Worm (Caenorhabditis elegans) whole organism, young adult: ENCODE data around the gene F26H11.8.

ENCODE experiments used
- B0019.2 ChIP-seq: fragments of 200-800 bp; sonication (Bioruptor generic); conservative IDR thresholded peaks from 2 replicates; pipeline ENCODE4 v1.3.6; 2022; ENCODE audit warnings: missing genetic modification reagents, missing genetic modification characterization, missing compliant biosample characterization
- F10E7.11 ChIP-seq: sonication (generic microtip); optimal IDR thresholded peaks from 2 replicates; lab custom pipeline; 2017; ENCODE audit warnings: mild to moderate bottlenecking, missing genetic modification characterization, moderate library complexity, missing compliant biosample characterization
- F22D6.2 ChIP-seq: sonication (generic microtip); optimal IDR thresholded peaks from 2 replicates; lab custom pipeline; 2016; ENCODE audit warnings: mild to moderate bottlenecking, missing genetic modification characterization, missing compliant biosample characterization
- F33H1.4 ChIP-seq: fragments of 200-800 bp; sonication (Bioruptor generic); IDR thresholded peaks from 2 replicates; pipeline ENCODE4 v1.3.6; 2022; ENCODE audit warnings: missing genetic modification reagents, missing genetic modification characterization, missing compliant biosample characterization
- F49E8.2 ChIP-seq: sonication (generic microtip); optimal IDR thresholded peaks from 3 replicates; lab custom pipeline; 2017; ENCODE audit warnings: missing genetic modification characterization, mild to moderate bottlenecking, missing compliant biosample characterization, antibody characterized with exemption, moderate library complexity; ENCODE audit not compliant: insufficient read depth
- F57A8.1 ChIP-seq: fragments of 200-800 bp; sonication (Bioruptor generic); optimal IDR thresholded peaks from 2 replicates; lab custom pipeline; 2018; ENCODE audit warnings: mild to moderate bottlenecking, missing genetic modification characterization, moderate library complexity, missing compliant biosample characterization
- F57C9.4 ChIP-seq: sonication (generic microtip); optimal IDR thresholded peaks from 2 replicates; lab custom pipeline; 2017; ENCODE audit warnings: mild to moderate bottlenecking, missing genetic modification characterization, missing compliant biosample characterization
- K11D2.4 ChIP-seq: fragments of 200-800 bp; sonication (Bioruptor generic); IDR thresholded peaks from 2 replicates; pipeline ENCODE4 v1.3.6; 2022; ENCODE audit warnings: missing genetic modification reagents, missing genetic modification characterization, missing compliant biosample characterization
- T26A5.8 ChIP-seq: sonication (generic microtip); optimal IDR thresholded peaks from 2 replicates; lab custom pipeline; 2016; ENCODE audit warnings: missing genetic modification characterization, missing compliant biosample characterization
- Y56A3A.18 ChIP-seq: fragments of 200-800 bp; sonication (Bioruptor generic); IDR thresholded peaks from 2 replicates; pipeline ENCODE4 v1.3.6; 2022; ENCODE audit warnings: missing genetic modification reagents, missing genetic modification characterization, missing compliant biosample characterization
- Y67H2A.10 ChIP-seq: fragments of 200-800 bp; sonication (Bioruptor generic); conservative IDR thresholded peaks from 2 replicates; pipeline ENCODE4 v1.3.6; 2022; ENCODE audit warnings: missing genetic modification reagents, missing genetic modification characterization, missing compliant biosample characterization
- akir-1 ChIP-seq: fragments of 200-800 bp; sonication (Bioruptor generic); optimal IDR thresholded peaks from 2 replicates; lab custom pipeline; 2018; ENCODE audit warnings: mild to moderate bottlenecking, missing genetic modification characterization, moderate library complexity, missing compliant biosample characterization
- aptf-3 ChIP-seq: fragments of 200-800 bp; sonication (Bioruptor generic); IDR thresholded peaks from 2 replicates; pipeline ENCODE4 v1.3.6; 2022; ENCODE audit warnings: missing genetic modification characterization, missing compliant biosample characterization
- cebp-2 ChIP-seq: fragments of 200-800 bp; sonication (Bioruptor generic); IDR thresholded peaks from 2 replicates; pipeline ENCODE4 v1.3.6; 2022; ENCODE audit warnings: missing genetic modification characterization, missing compliant biosample characterization
- ceh-100 ChIP-seq: fragments of 200-800 bp; sonication (Bioruptor generic); IDR thresholded peaks from 2 replicates; pipeline ENCODE4 v1.3.6; 2022; ENCODE audit warnings: missing genetic modification reagents, missing genetic modification characterization, missing compliant biosample characterization
- ceh-27 ChIP-seq: fragments of 200-800 bp; sonication (Bioruptor generic); optimal IDR thresholded peaks from 2 replicates; lab custom pipeline; 2018; ENCODE audit warnings: mild to moderate bottlenecking, missing genetic modification characterization, moderate library complexity, missing compliant biosample characterization
- ceh-40 ChIP-seq: fragments of 200-800 bp; sonication (Bioruptor generic); IDR thresholded peaks from 2 replicates; pipeline ENCODE4 v1.3.6; 2022; ENCODE audit warnings: missing genetic modification characterization, missing compliant biosample characterization
- ceh-91 ChIP-seq: fragments of 200-800 bp; sonication (Bioruptor generic); IDR thresholded peaks from 2 replicates; pipeline ENCODE4 v1.3.6; 2022; ENCODE audit warnings: missing genetic modification reagents, missing genetic modification characterization, missing compliant biosample characterization
- dox-1 ChIP-seq: fragments of 200-800 bp; sonication (Bioruptor generic); IDR thresholded peaks from 2 replicates; pipeline ENCODE4 v1.3.6; 2022; ENCODE audit warnings: missing genetic modification reagents, missing genetic modification characterization, missing compliant biosample characterization
- egl-44 ChIP-seq: fragments of 200-800 bp; sonication (Bioruptor generic); IDR thresholded peaks from 2 replicates; pipeline ENCODE4 v1.3.6; 2022; ENCODE audit warnings: missing genetic modification reagents, missing genetic modification characterization, missing compliant biosample characterization
- ekl-4 ChIP-seq: fragments of 200-800 bp; sonication (Bioruptor generic); IDR thresholded peaks from 2 replicates; pipeline ENCODE4 v1.3.6; 2022; ENCODE audit warnings: missing genetic modification reagents, missing genetic modification characterization, missing compliant biosample characterization
- fkh-3 ChIP-seq: sonication (generic microtip); optimal IDR thresholded peaks from 2 replicates; lab custom pipeline; 2016; ENCODE audit warnings: mild to moderate bottlenecking, missing genetic modification characterization, missing compliant biosample characterization
- gei-17 ChIP-seq: fragments of 200-800 bp; sonication (Bioruptor generic); optimal IDR thresholded peaks from 2 replicates; lab custom pipeline; 2018; ENCODE audit warnings: mild to moderate bottlenecking, missing genetic modification characterization, missing compliant biosample characterization
- him-1 ChIP-seq: sonication (generic microtip); optimal IDR thresholded peaks from 2 replicates; lab custom pipeline; 2016; ENCODE audit warnings: missing genotype, missing genetic modification reagents, missing genetic modification characterization, missing compliant biosample characterization
- hsf-1 ChIP-seq: fragments of 200-800 bp; sonication (Bioruptor generic); IDR thresholded peaks from 2 replicates; pipeline ENCODE4 v1.3.6; 2022; ENCODE audit warnings: missing genetic modification reagents, missing genetic modification characterization, missing compliant biosample characterization
- lag-1 ChIP-seq: fragments of 200-800 bp; sonication (Bioruptor generic); IDR thresholded peaks from 2 replicates; pipeline ENCODE4 v1.3.6; 2022; ENCODE audit warnings: missing genetic modification reagents, missing genetic modification characterization, missing compliant biosample characterization
- let-526 ChIP-seq: fragments of 200-800 bp; sonication (Bioruptor generic); IDR thresholded peaks from 2 replicates; pipeline ENCODE4 v1.3.6; 2022; ENCODE audit warnings: missing genetic modification reagents, missing genetic modification characterization, missing compliant biosample characterization
- lin-26 ChIP-seq: fragments of 200-800 bp; sonication (Bioruptor generic); IDR thresholded peaks from 2 replicates; pipeline ENCODE4 v1.3.6; 2022; ENCODE audit warnings: missing genetic modification reagents, missing genetic modification characterization, missing compliant biosample characterization
- lin-35 ChIP-seq, 3 experiments: fragments of 150-350 bp in 2 of 3; sonication (generic microtip) in 1 of 3; optimal IDR thresholded peaks; 2 replicates each; lab custom pipeline; 2014 to 2018; ENCODE audit warnings: missing biosample characterization in 3 of 3, missing genetic modification characterization in 3 of 3, missing genetic modification reagents in 3 of 3
- lin-54 ChIP-seq: fragments of 200-800 bp; sonication (Bioruptor generic); optimal IDR thresholded peaks from 2 replicates; lab custom pipeline; 2018; ENCODE audit warnings: mild to moderate bottlenecking, missing genetic modification characterization, missing compliant biosample characterization
- lir-1 ChIP-seq: fragments of 200-800 bp; sonication (Bioruptor generic); conservative IDR thresholded peaks from 2 replicates; pipeline ENCODE4 v1.3.6; 2022; ENCODE audit warnings: missing genetic modification reagents, missing genetic modification characterization, missing compliant biosample characterization
- lsy-27 ChIP-seq: sonication (generic microtip); optimal IDR thresholded peaks from 2 replicates; lab custom pipeline; 2017; ENCODE audit warnings: missing genetic modification characterization, mild to moderate bottlenecking, missing compliant biosample characterization, antibody characterized with exemption, missing genotype, borderline replicate concordance; ENCODE audit not compliant: insufficient read depth
- madf-3 ChIP-seq: fragments of 200-800 bp; sonication (Bioruptor generic); IDR thresholded peaks from 2 replicates; pipeline ENCODE4 v1.3.6; 2022; ENCODE audit warnings: missing genetic modification reagents, missing genetic modification characterization, missing compliant biosample characterization
- mel-28 ChIP-seq: sonication (generic microtip); optimal IDR thresholded peaks from 2 replicates; lab custom pipeline; 2016; ENCODE audit warnings: borderline replicate concordance, mild to moderate bottlenecking, missing genetic modification characterization, missing compliant biosample characterization
- mxl-1 ChIP-seq: sonication (generic microtip); optimal IDR thresholded peaks from 2 replicates; lab custom pipeline; 2016; ENCODE audit warnings: missing genetic modification characterization, missing compliant biosample characterization
- nfya-2 ChIP-seq: fragments of 200-800 bp; sonication (Bioruptor generic); IDR thresholded peaks from 2 replicates; pipeline ENCODE4 v1.3.6; 2022; ENCODE audit warnings: missing genetic modification reagents, missing genetic modification characterization, missing compliant biosample characterization
- nhr-90 ChIP-seq: sonication (generic microtip); optimal IDR thresholded peaks from 2 replicates; lab custom pipeline; 2016; ENCODE audit warnings: missing genotype, mild to moderate bottlenecking, missing genetic modification characterization, missing compliant biosample characterization
- rec-8 ChIP-seq, 2 experiments: sonication (generic microtip); optimal IDR thresholded peaks; 2 replicates each; lab custom pipeline; 2016; ENCODE audit warnings: mild to moderate bottlenecking in 2 of 2, missing genetic modification characterization in 2 of 2, missing genetic modification reagents in 2 of 2, missing genotype in 2 of 2, missing biosample characterization in 1 of 2, missing compliant biosample characterization in 1 of 2, moderate library complexity in 1 of 2
- repo-1 ChIP-seq: sonication (generic microtip); optimal IDR thresholded peaks from 2 replicates; lab custom pipeline; 2017; ENCODE audit warnings: mild to moderate bottlenecking, missing genetic modification characterization, missing compliant biosample characterization
- snpc-1.1 ChIP-seq: sonication (generic microtip); optimal IDR thresholded peaks from 2 replicates; lab custom pipeline; 2017; ENCODE audit warnings: missing genetic modification characterization, mild to moderate bottlenecking, missing compliant biosample characterization, antibody characterized with exemption, moderate library complexity, missing genotype, missing genetic modification reagents; ENCODE audit not compliant: insufficient read depth
- snpc-1.3 ChIP-seq: sonication (generic microtip); optimal IDR thresholded peaks from 2 replicates; lab custom pipeline; 2017; ENCODE audit warnings: missing genetic modification characterization, mild to moderate bottlenecking, missing compliant biosample characterization, antibody characterized with exemption, moderate library complexity, missing genotype, missing genetic modification reagents; ENCODE audit not compliant: insufficient read depth
- tbp1 ChIP-seq: fragments of 200-800 bp; sonication (Bioruptor generic); optimal IDR thresholded peaks from 2 replicates; lab custom pipeline; 2018; ENCODE audit warnings: mild to moderate bottlenecking, missing genetic modification characterization, missing compliant biosample characterization
- unc-130 ChIP-seq: sonication (generic microtip); optimal IDR thresholded peaks from 2 replicates; lab custom pipeline; 2016; ENCODE audit warnings: missing genetic modification reagents, missing genetic modification characterization, missing compliant biosample characterization
- zfh-2 ChIP-seq: fragments of 200-800 bp; sonication (Bioruptor generic); conservative IDR thresholded peaks from 2 replicates; pipeline ENCODE4 v1.3.6; 2022; ENCODE audit warnings: missing genetic modification reagents, missing genetic modification characterization, missing compliant biosample characterization
- ztf-22 ChIP-seq: fragments of 200-800 bp; sonication (Bioruptor generic); optimal IDR thresholded peaks from 2 replicates; lab custom pipeline; 2018; ENCODE audit warnings: mild to moderate bottlenecking, missing genetic modification characterization, moderate library complexity, missing compliant biosample characterization
- ztf-25 ChIP-seq: fragments of 200-800 bp; sonication (Bioruptor generic); IDR thresholded peaks from 2 replicates; pipeline ENCODE4 v1.3.6; 2022; ENCODE audit warnings: missing genetic modification reagents, missing genetic modification characterization, missing compliant biosample characterization
- ztf-3 ChIP-seq: fragments of 200-800 bp; sonication (Bioruptor generic); optimal IDR thresholded peaks from 2 replicates; lab custom pipeline; 2018; ENCODE audit warnings: mild to moderate bottlenecking, missing genetic modification characterization, missing compliant biosample characterization
- ztf-6 ChIP-seq: fragments of 200-800 bp; sonication (Bioruptor generic); IDR thresholded peaks from 2 replicates; pipeline ENCODE4 v1.3.6; 2022; ENCODE audit warnings: missing genetic modification reagents, missing genetic modification characterization, missing compliant biosample characterization

The F26H11.8 gene

DNA sequence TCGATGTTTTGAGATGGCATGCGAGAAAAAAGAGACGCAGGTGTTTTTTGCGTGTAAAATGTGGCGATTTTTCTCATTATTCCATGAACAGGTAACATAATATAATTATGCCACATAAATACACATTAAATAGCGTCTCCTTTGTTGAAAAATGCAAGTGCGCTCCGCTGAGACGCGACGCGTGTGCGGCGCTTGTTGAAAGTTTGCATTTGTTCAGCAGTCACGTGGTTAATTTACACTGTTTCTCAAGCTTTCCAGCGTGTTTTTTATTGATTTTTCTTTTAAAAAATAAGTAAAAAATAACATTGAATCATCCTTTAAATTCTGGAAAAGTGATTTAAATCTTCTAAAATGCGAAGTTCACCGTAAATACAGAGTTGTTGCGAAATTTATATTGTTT is 11.3 kb downstream of the F26H11.8 start (continued):
- TF ChIP-seq F33H1.4 (GFP tag; lab: Robert Waterston, UW) (peak; percentile 34; the same call in 1 of the 2 replicates), lin-35 (GFP tag; optimal IDR thresholded peaks at IDR 0.05; lab: Kevin White, UChicago) (peak in 1 of 3 experiments; percentile 87), B0019.2 (GFP tag; lab: Robert Waterston, UW) (no peak), ztf-6 (GFP tag; lab: Robert Waterston, UW) (no peak), mxl-1 (tag; lab: Kevin White, UChicago) (no peak), aptf-3 (GFP tag; lab: Robert Waterston, UW) (no peak), ztf-22 (GFP tag; lab: Kevin White, UChicago) (no peak), F10E7.11 (no peak), ceh-100 (GFP tag; lab: Robert Waterston, UW) (no peak), F49E8.2 (no peak), F22D6.2 (no peak), ceh-27 (GFP tag; lab: Kevin White, UChicago) (no peak), lag-1 (no peak), akir-1 (GFP tag; lab: Kevin White, UChicago) (no peak), F57C9.4 (tag; lab: Kevin White, UChicago) (no peak), ztf-3 (no peak), lin-54 (GFP tag; lab: Kevin White, UChicago) (peak; percentile 68), lir-1 (GFP tag; lab: Robert Waterston, UW) (no peak), mel-28 (tag; lab: Kevin White, UChicago) (no peak), unc-130 (GFP tag; lab: Kevin White, UChicago) (no peak), Y56A3A.18 (GFP tag; lab: Robert Waterston, UW) (no peak), lsy-27 (tag; lab: Kevin White, UChicago) (no peak), tbp1 (GFP tag; lab: Kevin White, UChicago) (peak; percentile 3), Y67H2A.10 (no peak; the same call in 1 of the 2 replicates), dox-1 (GFP tag; lab: Robert Waterston, UW) (peak; percentile 36; the same call in 1 of the 2 replicates), nhr-90 (tag; lab: Kevin White, UChicago) (no peak), egl-44 (no peak), ztf-25 (GFP tag; lab: Robert Waterston, UW) (no peak), rec-8 (tag; optimal IDR thresholded peaks at IDR 0.05; lab: Kevin White, UChicago) (no peak), ceh-91 (no peak), repo-1 (tag; lab: Kevin White, UChicago) (no peak), snpc-1.1 (no peak), snpc-1.3 (tag; lab: Kevin White, UChicago) (no peak), ceh-40 (no peak), madf-3 (GFP tag; lab: Robert Waterston, UW) (peak; percentile 98), F57A8.1 (no peak), ekl-4 (GFP tag; lab: Robert Waterston, UW) (peak; percentile 83), gei-17 (GFP tag; lab: Kevin White, UChicago) (no peak), zfh-2 (GFP tag; lab: Robert Waterston, UW) (no peak), K11D2.4 (GFP tag; lab: Robert Waterston, UW) (0 out of 2 replicates have a peak, but pooled peaks have one; percentile 32), cebp-2 (no peak), nfya-2 (GFP tag; lab: Robert Waterston, UW) (no peak), let-526 (GFP tag; lab: Robert Waterston, UW) (no peak), lin-26 (no peak), hsf-1 (no peak), him-1 (tag; lab: Kevin White, UChicago) (no peak), T26A5.8 (tag; lab: Kevin White, UChicago) (no peak), fkh-3 (no peak)
